Worm (Caenorhabditis elegans) whole organism, young adult: ENCODE data around the gene F42C5.3.

Experiments
- B0019.2 ChIP-seq: fragments of 200-800 bp; sonication (Bioruptor generic); conservative IDR thresholded peaks from 2 replicates; pipeline ENCODE4 v1.3.6; 2022; ENCODE audit warnings: missing genetic modification reagents, missing genetic modification characterization, missing compliant biosample characterization
- B0336.3 ChIP-seq: fragments of 200-800 bp; sonication (Bioruptor generic); IDR thresholded peaks from 2 replicates; pipeline ENCODE4 v1.3.6; 2022; ENCODE audit warnings: missing genetic modification characterization, missing compliant biosample characterization
- C06A6.2 ChIP-seq: fragments of 200-800 bp; sonication (Bioruptor generic); conservative IDR thresholded peaks from 2 replicates; pipeline ENCODE4 v1.3.6; 2022; ENCODE audit warnings: missing genetic modification characterization, missing compliant biosample characterization
- C17E4.6 ChIP-seq: fragments of 200-800 bp; sonication (Bioruptor generic); IDR thresholded peaks from 2 replicates; pipeline ENCODE4 v1.3.6; 2022; ENCODE audit warnings: missing genetic modification reagents, missing genetic modification characterization, missing compliant biosample characterization
- D2030.7 ChIP-seq: fragments of 200-800 bp; sonication (Bioruptor generic); IDR thresholded peaks from 2 replicates; pipeline ENCODE4 v1.3.6; 2022; ENCODE audit warnings: missing genetic modification reagents, missing genetic modification characterization, missing compliant biosample characterization
- F22D6.2 ChIP-seq: sonication (generic microtip); optimal IDR thresholded peaks from 2 replicates; lab custom pipeline; 2016; ENCODE audit warnings: mild to moderate bottlenecking, missing genetic modification characterization, missing compliant biosample characterization
- F23B12.7 ChIP-seq: sonication (generic microtip); optimal IDR thresholded peaks from 2 replicates; lab custom pipeline; 2017; ENCODE audit warnings: missing genetic modification characterization, mild to moderate bottlenecking, missing compliant biosample characterization, antibody characterized with exemption, moderate library complexity; ENCODE audit not compliant: insufficient read depth
- F39B2.1 ChIP-seq: fragments of 200-800 bp; sonication (Bioruptor generic); IDR thresholded peaks from 2 replicates; pipeline ENCODE4 v1.3.6; 2022; ENCODE audit warnings: missing genetic modification reagents, missing genetic modification characterization, missing compliant biosample characterization
- F52B5.7 ChIP-seq: sonication (generic microtip); optimal IDR thresholded peaks from 2 replicates; lab custom pipeline; 2016; ENCODE audit warnings: mild to moderate bottlenecking, missing genetic modification characterization, missing compliant biosample characterization
- F55B11.4 ChIP-seq: sonication (generic microtip); optimal IDR thresholded peaks from 2 replicates; lab custom pipeline; 2016; ENCODE audit warnings: missing compliant biosample characterization, missing genetic modification characterization, borderline replicate concordance; ENCODE audit not compliant: insufficient read depth
- F57A8.1 ChIP-seq: fragments of 200-800 bp; sonication (Bioruptor generic); optimal IDR thresholded peaks from 2 replicates; lab custom pipeline; 2018; ENCODE audit warnings: mild to moderate bottlenecking, missing genetic modification characterization, moderate library complexity, missing compliant biosample characterization
- K12H6.12 ChIP-seq: fragments of 200-800 bp; sonication (Bioruptor generic); optimal IDR thresholded peaks from 2 replicates; lab custom pipeline; 2018; ENCODE audit warnings: mild to moderate bottlenecking, missing genetic modification characterization, missing compliant biosample characterization
- Y56A3A.18 ChIP-seq: fragments of 200-800 bp; sonication (Bioruptor generic); IDR thresholded peaks from 2 replicates; pipeline ENCODE4 v1.3.6; 2022; ENCODE audit warnings: missing genetic modification reagents, missing genetic modification characterization, missing compliant biosample characterization
- ccch-3 ChIP-seq: fragments of 200-800 bp; sonication (Bioruptor generic); optimal IDR thresholded peaks from 2 replicates; lab custom pipeline; 2018; ENCODE audit warnings: mild to moderate bottlenecking, missing genetic modification characterization, missing compliant biosample characterization
- cebp-1 ChIP-seq, 2 experiments: fragments of 200-800 bp in 1 of 2; sonication (Bioruptor generic) in 1 of 2; sonication (generic microtip) in 1 of 2; IDR thresholded peaks in 1 of 2; optimal IDR thresholded peaks in 1 of 2; 2 replicates each; pipeline versions ENCODE4 v1.3.6 to Lab custom; 2017 to 2022; ENCODE audit warnings: missing compliant biosample characterization in 2 of 2, missing genetic modification characterization in 2 of 2, mild to moderate bottlenecking in 1 of 2, missing genetic modification reagents in 1 of 2, moderate library complexity in 1 of 2
- cebp-2 ChIP-seq: fragments of 200-800 bp; sonication (Bioruptor generic); IDR thresholded peaks from 2 replicates; pipeline ENCODE4 v1.3.6; 2022; ENCODE audit warnings: missing genetic modification characterization, missing compliant biosample characterization
- ceh-100 ChIP-seq: fragments of 200-800 bp; sonication (Bioruptor generic); IDR thresholded peaks from 2 replicates; pipeline ENCODE4 v1.3.6; 2022; ENCODE audit warnings: missing genetic modification reagents, missing genetic modification characterization, missing compliant biosample characterization
- ceh-27 ChIP-seq: fragments of 200-800 bp; sonication (Bioruptor generic); optimal IDR thresholded peaks from 2 replicates; lab custom pipeline; 2018; ENCODE audit warnings: mild to moderate bottlenecking, missing genetic modification characterization, moderate library complexity, missing compliant biosample characterization
- ceh-58 ChIP-seq: fragments of 200-800 bp; sonication (Bioruptor generic); IDR thresholded peaks from 2 replicates; pipeline ENCODE4 v1.3.6; 2022; ENCODE audit warnings: missing genetic modification characterization, missing compliant biosample characterization
- die-1 ChIP-seq: sonication (generic microtip); optimal IDR thresholded peaks from 2 replicates; lab custom pipeline; 2016; ENCODE audit warnings: missing genotype, mild to moderate bottlenecking, missing genetic modification characterization, missing compliant biosample characterization
- efl-1 ChIP-seq: fragments of 150-350 bp; optimal IDR thresholded peaks from 2 replicates; lab custom pipeline; 2014; ENCODE audit warnings: missing biosample characterization, missing genetic modification reagents, missing genetic modification characterization
- egrh-3 ChIP-seq: fragments of 200-800 bp; sonication (Bioruptor generic); IDR thresholded peaks from 2 replicates; pipeline ENCODE4 v1.3.6; 2022; ENCODE audit warnings: missing genetic modification reagents, missing genetic modification characterization, missing compliant biosample characterization
- ekl-4 ChIP-seq: fragments of 200-800 bp; sonication (Bioruptor generic); IDR thresholded peaks from 2 replicates; pipeline ENCODE4 v1.3.6; 2022; ENCODE audit warnings: missing genetic modification reagents, missing genetic modification characterization, missing compliant biosample characterization
- ets-4 ChIP-seq: fragments of 200-800 bp; sonication (Bioruptor generic); optimal IDR thresholded peaks from 2 replicates; lab custom pipeline; 2018; ENCODE audit warnings: mild to moderate bottlenecking, missing genetic modification characterization, missing compliant biosample characterization
- gei-17 ChIP-seq: fragments of 200-800 bp; sonication (Bioruptor generic); optimal IDR thresholded peaks from 2 replicates; lab custom pipeline; 2018; ENCODE audit warnings: mild to moderate bottlenecking, missing genetic modification characterization, missing compliant biosample characterization
- him-1 ChIP-seq: sonication (generic microtip); optimal IDR thresholded peaks from 2 replicates; lab custom pipeline; 2016; ENCODE audit warnings: missing genotype, missing genetic modification reagents, missing genetic modification characterization, missing compliant biosample characterization
- hrde-1 ChIP-seq: sonication (generic microtip); optimal IDR thresholded peaks from 2 replicates; lab custom pipeline; 2016; ENCODE audit warnings: missing genetic modification characterization, mild to moderate bottlenecking, missing compliant biosample characterization, moderate library complexity, missing genotype, missing genetic modification reagents, borderline replicate concordance
- let-526 ChIP-seq: fragments of 200-800 bp; sonication (Bioruptor generic); IDR thresholded peaks from 2 replicates; pipeline ENCODE4 v1.3.6; 2022; ENCODE audit warnings: missing genetic modification reagents, missing genetic modification characterization, missing compliant biosample characterization
- lin-26 ChIP-seq: fragments of 200-800 bp; sonication (Bioruptor generic); IDR thresholded peaks from 2 replicates; pipeline ENCODE4 v1.3.6; 2022; ENCODE audit warnings: missing genetic modification reagents, missing genetic modification characterization, missing compliant biosample characterization
- lsy-27 ChIP-seq: sonication (generic microtip); optimal IDR thresholded peaks from 2 replicates; lab custom pipeline; 2017; ENCODE audit warnings: missing genetic modification characterization, mild to moderate bottlenecking, missing compliant biosample characterization, antibody characterized with exemption, missing genotype, borderline replicate concordance; ENCODE audit not compliant: insufficient read depth
- madf-3 ChIP-seq: fragments of 200-800 bp; sonication (Bioruptor generic); IDR thresholded peaks from 2 replicates; pipeline ENCODE4 v1.3.6; 2022; ENCODE audit warnings: missing genetic modification reagents, missing genetic modification characterization, missing compliant biosample characterization
- madf-8 ChIP-seq: fragments of 200-800 bp; sonication (Bioruptor generic); conservative IDR thresholded peaks from 2 replicates; pipeline ENCODE4 v1.3.6; 2022; ENCODE audit warnings: missing genetic modification reagents, missing genetic modification characterization, missing compliant biosample characterization
- mcd-1 ChIP-seq: fragments of 200-800 bp; sonication (Bioruptor generic); IDR thresholded peaks from 2 replicates; pipeline ENCODE4 v1.3.6; 2022; ENCODE audit warnings: missing genetic modification reagents, missing genetic modification characterization, missing compliant biosample characterization
- mel-28 ChIP-seq: sonication (generic microtip); optimal IDR thresholded peaks from 2 replicates; lab custom pipeline; 2016; ENCODE audit warnings: borderline replicate concordance, mild to moderate bottlenecking, missing genetic modification characterization, missing compliant biosample characterization
- mxl-1 ChIP-seq: sonication (generic microtip); optimal IDR thresholded peaks from 2 replicates; lab custom pipeline; 2016; ENCODE audit warnings: missing genetic modification characterization, missing compliant biosample characterization
- nhr-27 ChIP-seq: fragments of 200-800 bp; sonication (Bioruptor generic); optimal IDR thresholded peaks from 2 replicates; lab custom pipeline; 2018; ENCODE audit warnings: mild to moderate bottlenecking, missing genetic modification characterization, moderate library complexity, missing compliant biosample characterization
- pbrm-1 ChIP-seq: fragments of 200-800 bp; sonication (Bioruptor generic); IDR thresholded peaks from 2 replicates; pipeline ENCODE4 v1.3.6; 2022; ENCODE audit warnings: missing genetic modification reagents, missing genetic modification characterization, missing compliant biosample characterization
- rec-8 ChIP-seq, 2 experiments: sonication (generic microtip); optimal IDR thresholded peaks; 2 replicates each; lab custom pipeline; 2016; ENCODE audit warnings: mild to moderate bottlenecking in 2 of 2, missing genetic modification characterization in 2 of 2, missing genetic modification reagents in 2 of 2, missing genotype in 2 of 2, missing biosample characterization in 1 of 2, missing compliant biosample characterization in 1 of 2, moderate library complexity in 1 of 2
- sea-2 ChIP-seq: fragments of 200-800 bp; sonication (Bioruptor generic); IDR thresholded peaks from 2 replicates; pipeline ENCODE4 v1.3.6; 2022; ENCODE audit warnings: missing genetic modification characterization, missing compliant biosample characterization
- snpc-1.1 ChIP-seq: sonication (generic microtip); optimal IDR thresholded peaks from 2 replicates; lab custom pipeline; 2017; ENCODE audit warnings: missing genetic modification characterization, mild to moderate bottlenecking, missing compliant biosample characterization, antibody characterized with exemption, moderate library complexity, missing genotype, missing genetic modification reagents; ENCODE audit not compliant: insufficient read depth
- snpc-1.3 ChIP-seq: sonication (generic microtip); optimal IDR thresholded peaks from 2 replicates; lab custom pipeline; 2017; ENCODE audit warnings: missing genetic modification characterization, mild to moderate bottlenecking, missing compliant biosample characterization, antibody characterized with exemption, moderate library complexity, missing genotype, missing genetic modification reagents; ENCODE audit not compliant: insufficient read depth
- somi-1 ChIP-seq: fragments of 200-800 bp; sonication (Bioruptor generic); optimal IDR thresholded peaks from 2 replicates; lab custom pipeline; 2018; ENCODE audit warnings: mild to moderate bottlenecking, missing genetic modification characterization, missing compliant biosample characterization
- tlf-1 ChIP-seq: fragments of 200-800 bp; sonication (Bioruptor generic); optimal IDR thresholded peaks from 2 replicates; lab custom pipeline; 2018; ENCODE audit warnings: mild to moderate bottlenecking, missing genetic modification characterization, missing compliant biosample characterization
- unc-130 ChIP-seq: sonication (generic microtip); optimal IDR thresholded peaks from 2 replicates; lab custom pipeline; 2016; ENCODE audit warnings: missing genetic modification reagents, missing genetic modification characterization, missing compliant biosample characterization
- zim-3 ChIP-seq: sonication (generic microtip); optimal IDR thresholded peaks from 2 replicates; lab custom pipeline; 2017; ENCODE audit warnings: mild to moderate bottlenecking, missing genetic modification characterization, moderate library complexity, missing compliant biosample characterization
- ztf-28 ChIP-seq: fragments of 200-800 bp; sonication (Bioruptor generic); IDR thresholded peaks from 2 replicates; pipeline ENCODE4 v1.3.6; 2022; ENCODE audit warnings: missing genetic modification reagents, missing genetic modification characterization, missing compliant biosample characterization

F42C5.3 gene

DNA sequence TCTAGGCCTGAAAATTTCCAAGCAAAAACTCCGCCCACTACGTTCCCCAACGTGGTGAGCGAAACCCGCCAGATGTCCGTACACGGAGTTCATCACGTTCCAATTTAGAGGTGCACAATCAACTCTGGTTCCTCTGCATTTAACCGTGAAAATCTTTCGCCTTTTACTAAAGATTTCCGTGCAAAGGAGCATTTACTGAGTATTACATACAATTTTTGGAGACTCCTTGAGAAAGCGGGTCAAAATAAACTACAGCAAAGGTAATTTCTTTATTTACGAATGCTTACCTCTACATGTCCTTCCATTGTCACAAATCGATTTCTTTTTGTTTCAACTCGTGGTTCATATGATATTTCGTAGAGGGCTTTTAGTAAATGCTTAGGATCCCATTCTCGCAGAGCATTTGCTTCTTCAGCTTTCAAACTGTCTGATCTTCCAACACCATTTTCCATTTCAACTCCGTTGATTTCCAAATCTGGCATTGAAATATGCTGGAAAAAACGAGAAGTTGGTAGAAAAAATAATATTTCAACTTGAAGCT is 29.3 kb upstream of the F42C5.3 start, which contains the start of gene F42C5.9 (continued):
- TF ChIP-seq madf-3 (GFP tag; lab: Robert Waterston, UW) (no peak), efl-1 (GFP tag; lab: Kevin White, UChicago) (peak; percentile 35), B0019.2 (GFP tag; lab: Robert Waterston, UW) (peak; percentile 41; the same call in 1 of the 2 replicates), somi-1 (no peak), mel-28 (tag; lab: Kevin White, UChicago) (no peak), F57A8.1 (no peak), pbrm-1 (GFP tag; lab: Robert Waterston, UW) (peak; percentile 95), egrh-3 (GFP tag; lab: Robert Waterston, UW) (no peak), lsy-27 (tag; lab: Kevin White, UChicago) (peak; percentile 58), cebp-1 (GFP tag; IDR thresholded peaks at IDR 0.05; lab: Robert Waterston, UW) (no peak), cebp-1 (tag; optimal IDR thresholded peaks at IDR 0.05; lab: Kevin White, UChicago) (no peak), ccch-3 (no peak), F52B5.7 (tag; lab: Kevin White, UChicago) (no peak), unc-130 (GFP tag; lab: Kevin White, UChicago) (peak; percentile 42), tlf-1 (GFP tag; lab: Kevin White, UChicago) (peak; percentile 43), B0336.3 (GFP tag; lab: Robert Waterston, UW) (peak; percentile 58), die-1 (tag; lab: Kevin White, UChicago) (peak; percentile 17), nhr-27 (tag; lab: Kevin White, UChicago) (no peak), Y56A3A.18 (GFP tag; lab: Robert Waterston, UW) (0 out of 2 replicates have a peak, but pooled peaks have one; percentile 49), F23B12.7 (tag; lab: Kevin White, UChicago) (peak; percentile 81), ceh-100 (GFP tag; lab: Robert Waterston, UW) (no peak; the same call in 1 of the 2 replicates), C06A6.2 (no peak), C17E4.6 (GFP tag; lab: Robert Waterston, UW) (no peak), snpc-1.3 (tag; lab: Kevin White, UChicago) (peak; percentile 88), D2030.7 (GFP tag; lab: Robert Waterston, UW) (peak; percentile 94), hrde-1 (tag; lab: Kevin White, UChicago) (peak; percentile 80), F39B2.1 (GFP tag; lab: Robert Waterston, UW) (0 out of 2 replicates have a peak, but pooled peaks have one; percentile 71), ets-4 (GFP tag; lab: Kevin White, UChicago) (no peak), snpc-1.1 (tag; lab: Kevin White, UChicago) (peak; percentile 98), let-526 (GFP tag; lab: Robert Waterston, UW) (no peak), mcd-1 (GFP tag; lab: Robert Waterston, UW) (peak; percentile 48; the same call in 1 of the 2 replicates), cebp-2 (GFP tag; lab: Robert Waterston, UW) (no peak), ekl-4 (peak; percentile 77), ceh-58 (GFP tag; lab: Robert Waterston, UW) (no peak), gei-17 (GFP tag; lab: Kevin White, UChicago) (no peak), madf-8 (GFP tag; lab: Robert Waterston, UW) (peak; percentile 98), K12H6.12 (no peak), him-1 (tag; lab: Kevin White, UChicago) (peak; percentile 57), lin-26 (GFP tag; lab: Robert Waterston, UW) (peak; percentile 41; the same call in 1 of the 2 replicates), rec-8 (tag; optimal IDR thresholded peaks at IDR 0.05; lab: Kevin White, UChicago) (peak in 1 of 2 experiments; percentile 41), F55B11.4 (tag; lab: Kevin White, UChicago) (no peak), mxl-1 (tag; lab: Kevin White, UChicago) (no peak), zim-3 (tag; lab: Kevin White, UChicago) (no peak), sea-2 (GFP tag; lab: Robert Waterston, UW) (no peak), ztf-28 (GFP tag; lab: Robert Waterston, UW) (0 out of 2 replicates have a peak, but pooled peaks have one; percentile 30), F22D6.2 (tag; lab: Kevin White, UChicago) (no peak), ceh-27 (GFP tag; lab: Kevin White, UChicago) (no peak)
